Fruit fly (Drosophila melanogaster) whole organism, prepupa: ENCODE data around the gene CG32099.

Experiments
- CG10631 ChIP-seq: fragments of 200-800 bp; sonication (Bioruptor generic); optimal IDR thresholded peaks from 2 replicates; lab custom pipeline; 2016; ENCODE audit warnings: missing biosample characterization, missing genetic modification characterization
- CG10669 ChIP-seq: fragments of 200-800 bp; sonication (Bioruptor generic); optimal IDR thresholded peaks from 3 replicates; lab custom pipeline; 2018; ENCODE audit warnings: missing biosample characterization, mild to moderate bottlenecking, missing genetic modification characterization, moderate library complexity
- CG11294 ChIP-seq: fragments of 200-800 bp; sonication (Bioruptor generic); IDR thresholded peaks from 2 replicates; pipeline ENCODE4 v1.3.6; 2022; ENCODE audit warnings: missing biosample characterization, missing genetic modification characterization
- CG11762 ChIP-seq: fragments of 200-800 bp; sonication (Bioruptor generic); optimal IDR thresholded peaks from 3 replicates; lab custom pipeline; 2016; ENCODE audit warnings: missing biosample characterization, missing genetic modification characterization; ENCODE audit not compliant: insufficient read depth
- CG15336 ChIP-seq: fragments of 200-800 bp; sonication (Bioruptor generic); IDR thresholded peaks from 2 replicates; pipeline ENCODE4 v1.3.6; 2022; ENCODE audit warnings: missing biosample characterization, missing genetic modification characterization
- CG31627 ChIP-seq: fragments of 200-800 bp; sonication (Bioruptor generic); optimal IDR thresholded peaks from 3 replicates; lab custom pipeline; 2016; ENCODE audit warnings: missing biosample characterization, missing genetic modification characterization
- CG32006 ChIP-seq: fragments of 200-800 bp; sonication (Bioruptor generic); optimal IDR thresholded peaks from 3 replicates; lab custom pipeline; 2017; ENCODE audit warnings: missing biosample characterization, mild to moderate bottlenecking, missing genetic modification characterization
- CG34406 ChIP-seq: fragments of 200-800 bp; sonication (Bioruptor generic); optimal IDR thresholded peaks from 3 replicates; lab custom pipeline; 2016; ENCODE audit warnings: missing biosample characterization, missing genetic modification characterization
- CG6163 ChIP-seq: fragments of 200-800 bp; sonication (Bioruptor generic); IDR thresholded peaks from 3 replicates; pipeline ENCODE4 v1.3.6; 2022; ENCODE audit warnings: missing biosample characterization, missing genetic modification characterization
- CG6276 ChIP-seq: fragments of 200-800 bp; sonication (Bioruptor generic); optimal IDR thresholded peaks from 2 replicates; lab custom pipeline; 2017; ENCODE audit warnings: missing biosample characterization, mild to moderate bottlenecking, missing genetic modification characterization
- CG6792 ChIP-seq: fragments of 200-800 bp; sonication (Bioruptor generic); optimal IDR thresholded peaks from 3 replicates; lab custom pipeline; 2016; ENCODE audit warnings: missing biosample characterization, missing genetic modification characterization
- CG7368 ChIP-seq: fragments of 200-800 bp; sonication (Bioruptor generic); optimal IDR thresholded peaks from 3 replicates; lab custom pipeline; 2016; ENCODE audit warnings: missing biosample characterization, missing genetic modification characterization
- CG8632 ChIP-seq: fragments of 200-800 bp; sonication (Bioruptor generic); optimal IDR thresholded peaks from 3 replicates; lab custom pipeline; 2016; ENCODE audit warnings: missing biosample characterization, missing genetic modification characterization
- CG9139 ChIP-seq: fragments of 200-800 bp; sonication (Bioruptor generic); optimal IDR thresholded peaks from 3 replicates; lab custom pipeline; 2017; ENCODE audit warnings: missing biosample characterization, mild to moderate bottlenecking, missing genetic modification characterization
- Eip78C ChIP-seq: fragments of 200-800 bp; sonication (Bioruptor generic); peaks from one replicate; lab custom pipeline; 2016; ENCODE audit warnings: missing biosample characterization, missing genetic modification characterization
- Eip93F ChIP-seq: fragments of 200-800 bp; sonication (Bioruptor generic); optimal IDR thresholded peaks from 2 replicates; lab custom pipeline; 2016; ENCODE audit warnings: missing biosample characterization, mild to moderate bottlenecking, missing genetic modification characterization
- Ets96B ChIP-seq: fragments of 200-800 bp; optimal IDR thresholded peaks from 2 replicates; lab custom pipeline; 2019; ENCODE audit warnings: missing biosample characterization, mild to moderate bottlenecking, missing genetic modification characterization, moderate library complexity
- Gug ChIP-seq: fragments of 200-800 bp; sonication (Bioruptor generic); IDR thresholded peaks from 2 replicates; pipeline ENCODE4 v1.3.6; 2022; ENCODE audit warnings: missing biosample characterization, missing genetic modification characterization
- Hr39 ChIP-seq: fragments of 200-800 bp; sonication (Bioruptor generic); optimal IDR thresholded peaks from 2 replicates; lab custom pipeline; 2016; ENCODE audit warnings: missing biosample characterization, missing genetic modification characterization
- Hr4 ChIP-seq: fragments of 200-800 bp; sonication (Bioruptor generic); optimal IDR thresholded peaks from 3 replicates; lab custom pipeline; 2016; ENCODE audit warnings: missing biosample characterization, missing genetic modification characterization
- Met ChIP-seq: fragments of 200-800 bp; sonication (Bioruptor generic); optimal IDR thresholded peaks from 3 replicates; lab custom pipeline; 2016; ENCODE audit warnings: missing biosample characterization, missing genetic modification characterization
- OdsH ChIP-seq: fragments of 200-800 bp; sonication (Bioruptor generic); optimal IDR thresholded peaks from 3 replicates; lab custom pipeline; 2016; ENCODE audit warnings: missing biosample characterization, missing genetic modification characterization
- Smox ChIP-seq: fragments of 200-800 bp; sonication (Bioruptor generic); optimal IDR thresholded peaks from 3 replicates; lab custom pipeline; 2016; ENCODE audit warnings: missing biosample characterization, missing genetic modification characterization
- Sox14 ChIP-seq: fragments of 200-800 bp; sonication (Bioruptor generic); optimal IDR thresholded peaks from 3 replicates; lab custom pipeline; 2016; ENCODE audit warnings: missing biosample characterization, missing genetic modification characterization
- Sox15 ChIP-seq: fragments of 200-800 bp; sonication (Bioruptor generic); optimal IDR thresholded peaks from 3 replicates; lab custom pipeline; 2016; ENCODE audit warnings: missing biosample characterization, missing genetic modification characterization
- achi ChIP-seq: fragments of 200-800 bp; sonication (Bioruptor generic); optimal IDR thresholded peaks from 3 replicates; lab custom pipeline; 2016; ENCODE audit warnings: missing biosample characterization, missing genetic modification characterization
- acj6 ChIP-seq: fragments of 200-800 bp; sonication (Bioruptor generic); optimal IDR thresholded peaks from 3 replicates; lab custom pipeline; 2016; ENCODE audit warnings: missing biosample characterization, missing genetic modification characterization
- cyc ChIP-seq: fragments of 200-800 bp; sonication (Bioruptor generic); optimal IDR thresholded peaks from 3 replicates; lab custom pipeline; 2016; ENCODE audit warnings: missing biosample characterization, missing genetic modification characterization
- dac ChIP-seq: fragments of 200-800 bp; sonication (Bioruptor generic); optimal IDR thresholded peaks from 2 replicates; lab custom pipeline; 2017; ENCODE audit warnings: missing biosample characterization, mild to moderate bottlenecking, missing genetic modification characterization
- eg ChIP-seq: fragments of 200-800 bp; sonication (Bioruptor generic); IDR thresholded peaks from 3 replicates; pipeline ENCODE4 v1.3.6; 2022; ENCODE audit warnings: missing biosample characterization, missing genetic modification characterization
- esn ChIP-seq: fragments of 200-800 bp; sonication (Bioruptor generic); optimal IDR thresholded peaks from 2 replicates; lab custom pipeline; 2016; ENCODE audit warnings: missing biosample characterization, mild to moderate bottlenecking, missing genetic modification characterization, moderate library complexity
- fd85E ChIP-seq: fragments of 200-800 bp; sonication (Bioruptor generic); optimal IDR thresholded peaks from 3 replicates; lab custom pipeline; 2016; ENCODE audit warnings: missing biosample characterization, missing genetic modification characterization
- fkh ChIP-seq: fragments of 200-800 bp; sonication (Bioruptor generic); optimal IDR thresholded peaks from 3 replicates; lab custom pipeline; 2017; ENCODE audit warnings: missing biosample characterization, mild to moderate bottlenecking, missing genetic modification characterization, moderate library complexity
- lz ChIP-seq: fragments of 200-800 bp; sonication (Bioruptor generic); optimal IDR thresholded peaks from 3 replicates; lab custom pipeline; 2016; ENCODE audit warnings: missing biosample characterization, missing genetic modification characterization
- net ChIP-seq: fragments of 200-800 bp; sonication (Bioruptor generic); optimal IDR thresholded peaks from 3 replicates; lab custom pipeline; 2016; ENCODE audit warnings: missing biosample characterization, missing genetic modification characterization
- spab ChIP-seq: fragments of 200-800 bp; sonication (Bioruptor generic); optimal IDR thresholded peaks from 2 replicates; lab custom pipeline; 2017; ENCODE audit warnings: missing biosample characterization, mild to moderate bottlenecking, missing genetic modification characterization, missing genetic modification reagents
- ss ChIP-seq, 2 experiments: fragments of 200-800 bp; sonication (Bioruptor generic); optimal IDR thresholded peaks; 2 replicates in 1 of 2; 3 replicates in 1 of 2; lab custom pipeline; 2017 to 2018; ENCODE audit warnings: mild to moderate bottlenecking in 2 of 2, missing biosample characterization in 2 of 2, missing genetic modification characterization in 2 of 2, moderate library complexity in 1 of 2
- svp ChIP-seq: fragments of 200-800 bp; sonication (Bioruptor generic); peaks from one replicate; lab custom pipeline; 2016; ENCODE audit warnings: missing biosample characterization, missing genetic modification characterization
- topi ChIP-seq: fragments of 200-800 bp; sonication (Bioruptor generic); optimal IDR thresholded peaks from 3 replicates; lab custom pipeline; 2016; ENCODE audit warnings: missing biosample characterization, missing genetic modification characterization
- vri ChIP-seq: fragments of 200-800 bp; sonication (Bioruptor generic); optimal IDR thresholded peaks from 3 replicates; lab custom pipeline; 2016; ENCODE audit warnings: missing biosample characterization, mild to moderate bottlenecking, missing genetic modification characterization

Gene CG32099

dm6 chr3L:12163082-12163481 lies 14.0 kb downstream of the CG32099 start:
- TF ChIP-seq Ets96B (tag; lab: Kevin White, UChicago) (no peak), esn (GFP tag; lab: Kevin White, UChicago) (no peak), ss (GFP tag; optimal IDR thresholded peaks at IDR 0.05; lab: Kevin White, UChicago) (no peak), CG11294 (GFP tag; lab: Robert Waterston, UW) (no peak), Hr39 (no peak), eg (GFP tag; lab: Robert Waterston, UW) (no peak), Gug (GFP tag; lab: Robert Waterston, UW) (no peak), vri (no peak), CG10669 (GFP tag; lab: Kevin White, UChicago) (no peak), lz (GFP tag; lab: Kevin White, UChicago) (no peak), achi (GFP tag; lab: Kevin White, UChicago) (no peak), Sox14 (GFP tag; lab: Kevin White, UChicago) (no peak), spab (GFP tag; lab: Kevin White, UChicago) (no peak), Smox (GFP tag; lab: Kevin White, UChicago) (no peak), CG32006 (GFP tag; lab: Kevin White, UChicago) (no peak)

- no peak for TF ChIP-seq CG8632
- peak; percentile 49; the same call in 1 of the 3 replicates for TF ChIP-seq CG6163 (GFP tag; lab: Robert Waterston, UW)
- peak; percentile 7 for TF ChIP-seq OdsH
- TF ChIP-seq svp (GFP tag; lab: Kevin White, UChicago): peak; percentile 6
- no peak for TF ChIP-seq CG15336 (GFP tag; lab: Robert Waterston, UW)
- TF ChIP-seq vri: no peak
- TF ChIP-seq Sox15 (GFP tag; lab: Kevin White, UChicago): no peak
- no peak for TF ChIP-seq topi
- no peak for TF ChIP-seq CG11762 (GFP tag; lab: Kevin White, UChicago)
- peak; percentile 12 for TF ChIP-seq CG6276 (GFP tag; lab: Kevin White, UChicago)
- no peak for TF ChIP-seq CG34406
- no peak for TF ChIP-seq CG9139 (GFP tag; lab: Kevin White, UChicago)
- peak; percentile 14 for TF ChIP-seq CG32006 (GFP tag; lab: Kevin White, UChicago)
- TF ChIP-seq Hr4 (GFP tag; lab: Kevin White, UChicago): no peak
- no peak for TF ChIP-seq fkh
- TF ChIP-seq CG7368 (GFP tag; lab: Kevin White, UChicago): no peak
- TF ChIP-seq CG6792 (GFP tag; lab: Kevin White, UChicago): no peak
- no peak for TF ChIP-seq Eip78C (GFP tag; lab: Kevin White, UChicago)
- peak; percentile 28 for TF ChIP-seq net (GFP tag; lab: Kevin White, UChicago)
- TF ChIP-seq CG10631 (GFP tag; lab: Kevin White, UChicago): no peak
- 0 out of 2 replicates have a peak, but pooled peaks have one; percentile 13 for TF ChIP-seq CG11294 (GFP tag; lab: Robert Waterston, UW)
- TF ChIP-seq cyc (GFP tag; lab: Kevin White, UChicago): no peak
- peak; percentile 74 for TF ChIP-seq eg (GFP tag; lab: Robert Waterston, UW)
- no peak for TF ChIP-seq CG31627
These were observed 14.6 kb downstream of the CG32099 start, which contains the start of gene CG9760 for dm6 chr3L:12163693-12164092. TSS of gene CG9760 (minus strand) at chr3L:12163735.

dm6 chr3L:12175382-12175781 lies 26.3 kb downstream of the CG32099 start, which contains the start of gene Rh7:
TSS of gene Rh7 (minus strand) at chr3L:12175482.
- TF ChIP-seq svp (GFP tag; lab: Kevin White, UChicago): peak; percentile 27
- TF ChIP-seq acj6: no peak
- no peak for TF ChIP-seq Sox14 (GFP tag; lab: Kevin White, UChicago)
- no peak for TF ChIP-seq Met (GFP tag; lab: Kevin White, UChicago)

- no peak for TF ChIP-seq CG8632
- TF ChIP-seq dac (GFP tag; lab: Kevin White, UChicago): no peak
- TF ChIP-seq Gug (GFP tag; lab: Robert Waterston, UW): no peak
- TF ChIP-seq Hr4 (GFP tag; lab: Kevin White, UChicago): no peak
- no peak for TF ChIP-seq CG6163 (GFP tag; lab: Robert Waterston, UW)
- no peak for TF ChIP-seq Eip93F (GFP tag; lab: Kevin White, UChicago)
- no peak for TF ChIP-seq fkh
- no peak for TF ChIP-seq CG10669 (GFP tag; lab: Kevin White, UChicago)
- no peak for TF ChIP-seq fd85E (GFP tag; lab: Kevin White, UChicago)
- no peak for TF ChIP-seq eg (GFP tag; lab: Robert Waterston, UW)
- no peak for TF ChIP-seq net (GFP tag; lab: Kevin White, UChicago)
These were observed 28.2 kb downstream of the CG32099 start, which contains the start of gene CAH2 for dm6 chr3L:12177301-12177700. TSS of gene CAH2 (plus strand) at chr3L:12177601.
